Fruit fly (Drosophila melanogaster) whole organism, adult: Measurements from ENCODE around the gene Ggamma30A.

ENCODE experiments used
- CG11617 ChIP-seq: fragments of 200-800 bp; sonication (Bioruptor generic); optimal IDR thresholded peaks from 2 replicates; lab custom pipeline; 2017; ENCODE audit warnings: mild to moderate bottlenecking, missing biosample characterization, missing genetic modification reagents, missing genetic modification characterization
- CG14711 ChIP-seq: fragments of 200-800 bp; sonication (Bioruptor generic); optimal IDR thresholded peaks from 2 replicates; lab custom pipeline; 2018; ENCODE audit warnings: missing biosample characterization, mild to moderate bottlenecking, missing genetic modification characterization, moderate library complexity
- CG33017 ChIP-seq: fragments of 200-800 bp; sonication (Bioruptor generic); optimal IDR thresholded peaks from 2 replicates; lab custom pipeline; 2018; ENCODE audit warnings: missing biosample characterization, mild to moderate bottlenecking, missing genetic modification characterization, moderate library complexity
- CG5204 ChIP-seq: fragments of 200-800 bp; sonication (Bioruptor generic); optimal IDR thresholded peaks from 2 replicates; lab custom pipeline; 2016; ENCODE audit warnings: missing biosample characterization, missing genetic modification characterization
- CG7045 ChIP-seq: fragments of 200-800 bp; sonication (Bioruptor generic); optimal IDR thresholded peaks from 2 replicates; lab custom pipeline; 2017; ENCODE audit warnings: missing biosample characterization, mild to moderate bottlenecking, missing genetic modification characterization
- CG7101 ChIP-seq: fragments of 200-800 bp; sonication (Bioruptor generic); optimal IDR thresholded peaks from 2 replicates; lab custom pipeline; 2018; ENCODE audit warnings: missing biosample characterization, mild to moderate bottlenecking, missing genetic modification characterization, moderate library complexity
- Mnt ChIP-seq: fragments of 200-800 bp; sonication (Bioruptor generic); optimal IDR thresholded peaks from 2 replicates; lab custom pipeline; 2016; ENCODE audit warnings: missing biosample characterization, mild to moderate bottlenecking, missing genetic modification characterization
- bab1 ChIP-seq: fragments of 200-800 bp; sonication (Bioruptor generic); optimal IDR thresholded peaks from 3 replicates; lab custom pipeline; 2019; ENCODE audit warnings: missing biosample characterization, mild to moderate bottlenecking, missing genetic modification characterization, moderate library complexity
- cic ChIP-seq: fragments of 200-800 bp; sonication (Bioruptor generic); optimal IDR thresholded peaks from 2 replicates; lab custom pipeline; 2017; ENCODE audit warnings: missing biosample characterization, mild to moderate bottlenecking, missing genetic modification characterization, moderate library complexity
- cnc ChIP-seq, 2 experiments: fragments of >200 bp; optimal IDR thresholded peaks; 2 replicates each; lab custom pipeline; 2017
- kay ChIP-seq: fragments of 200-800 bp; sonication (Bioruptor generic); peaks from one replicate; lab custom pipeline; 2016; ENCODE audit warnings: missing biosample characterization, missing genetic modification characterization, borderline replicate concordance
- tj ChIP-seq: fragments of 200-800 bp; sonication (Bioruptor generic); optimal IDR thresholded peaks from 3 replicates; lab custom pipeline; 2017; ENCODE audit warnings: missing biosample characterization, mild to moderate bottlenecking, missing genetic modification characterization, moderate library complexity
- toe ChIP-seq: fragments of 200-800 bp; sonication (Bioruptor generic); optimal IDR thresholded peaks from 2 replicates; lab custom pipeline; 2016; ENCODE audit warnings: missing biosample characterization, missing genetic modification characterization

dm6 chr2L:9236404-9236803, 20.0 kb upstream of the Ggamma30A start:
- TF ChIP-seq tj (GFP tag; lab: Kevin White, UChicago) = no peak
- no peak for TF ChIP-seq kay (GFP tag; lab: Kevin White, UChicago)
- no peak for TF ChIP-seq Mnt (GFP tag; lab: Kevin White, UChicago)
- no peak for TF ChIP-seq cnc (optimal IDR thresholded peaks at IDR 0.05; lab: Kevin White, UChicago)
- no peak for TF ChIP-seq CG33017 (tag; lab: Kevin White, UChicago)
- no peak for TF ChIP-seq CG11617 (GFP tag; lab: Kevin White, UChicago)
- no peak for TF ChIP-seq cic (GFP tag; lab: Kevin White, UChicago)
- no peak for TF ChIP-seq CG14711 (tag; lab: Kevin White, UChicago)
- no peak for TF ChIP-seq CG7045 (GFP tag; lab: Kevin White, UChicago)
- no peak for TF ChIP-seq bab1 (GFP tag; lab: Kevin White, UChicago)
- no peak for TF ChIP-seq toe (GFP tag; lab: Kevin White, UChicago)
- TF ChIP-seq CG7101 = no peak
- TF ChIP-seq CG5204 (GFP tag; lab: Kevin White, UChicago) = no peak
